Fruit fly (Drosophila melanogaster): Measurements from ENCODE around the gene CG34027.

CG34027 gene

DNA sequence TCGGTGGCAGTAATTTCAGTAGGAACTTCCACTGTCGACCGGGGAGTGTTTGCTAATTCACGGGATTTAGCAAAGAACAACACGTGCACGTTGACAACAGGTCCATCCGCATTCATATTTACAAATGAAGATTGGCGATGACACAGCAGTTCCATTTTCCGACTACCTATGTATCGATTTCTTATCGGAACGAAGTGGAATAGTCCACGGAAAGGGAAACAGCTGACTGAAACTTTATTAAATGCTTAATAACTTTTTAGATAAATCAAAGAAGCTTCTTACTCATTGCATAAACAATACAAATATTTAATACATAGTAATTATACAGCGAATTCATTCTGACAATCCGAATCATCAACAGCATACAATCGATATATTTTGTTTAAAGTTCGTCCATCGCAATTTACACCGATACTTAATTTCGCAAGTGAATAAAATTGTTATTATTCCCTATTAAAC, 18.4 kb upstream of the CG34027 start, which contains the start of the genes Mocs2A, Mocs2B and Clbn (continued):
- TF ChIP-seq CG34224 (GFP tag; IDR thresholded peaks at IDR 0.05; ENCODE audit: partially characterized antibody) (peak; percentile 77), dysf (GFP tag; IDR thresholded peaks at IDR 0.05) (no peak), CG2120 (GFP tag; optimal IDR thresholded peaks at IDR 0.05) (peak; percentile 11), hb (GFP tag; IDR thresholded peaks at IDR 0.05; ENCODE audit: partially characterized antibody) (peak; percentile 59; the same call in 1 of the 3 replicates), inv (GFP tag; IDR thresholded peaks at IDR 0.05; ENCODE audit: partially characterized antibody) (peak; percentile 73), CG2129 (GFP tag; IDR thresholded peaks at IDR 0.05; ENCODE audit: partially characterized antibody) (peak; percentile 75), nmo (GFP tag; optimal IDR thresholded peaks at IDR 0.05) (peak; percentile 14), scrt (GFP tag; optimal IDR thresholded peaks at IDR 0.05) (peak; percentile 81), CG6175 (GFP tag; IDR thresholded peaks at IDR 0.05) (no peak), HmgD (GFP tag; optimal IDR thresholded peaks at IDR 0.05) (no peak), vnd (GFP tag; IDR thresholded peaks at IDR 0.05; ENCODE audit: partially characterized antibody) (peak; percentile 79), HLH4C (GFP tag; IDR thresholded peaks at IDR 0.05; ENCODE audit: partially characterized antibody) (peak; percentile 77), Opbp (GFP tag; IDR thresholded peaks at IDR 0.05; ENCODE audit: partially characterized antibody) (peak; percentile 39; the same call in 2 of the 3 replicates), crp (GFP tag; optimal IDR thresholded peaks at IDR 0.05) (peak in 1 of 2 experiments; percentile 77), CG12659 (GFP tag; optimal IDR thresholded peaks at IDR 0.05) (peak; percentile 30), Scr (GFP tag; IDR thresholded peaks at IDR 0.05; ENCODE audit: partially characterized antibody) (peak; percentile 89), CG16813 (GFP tag; IDR thresholded peaks at IDR 0.05; ENCODE audit: partially characterized antibody) (peak; percentile 82), toy (GFP tag; IDR thresholded peaks at IDR 0.05) (no peak), CG14965 (GFP tag; optimal IDR thresholded peaks at IDR 0.05; ENCODE audit: borderline replicate concordance) (no peak), CG8290 (GFP tag; optimal IDR thresholded peaks at IDR 0.05) (no peak), CG8290 (tag; optimal IDR thresholded peaks at IDR 0.05) (no peak), ken (GFP tag; IDR thresholded peaks at IDR 0.05) (no peak), Jarid2 (GFP tag; optimal IDR thresholded peaks at IDR 0.05) (peak; percentile 47), HLH3B (GFP tag; IDR thresholded peaks at IDR 0.05) (no peak), CG31224 (GFP tag; IDR thresholded peaks at IDR 0.05) (no peak), CG6791 (GFP tag; IDR thresholded peaks at IDR 0.05; ENCODE audit: partially characterized antibody) (peak; percentile 66), chinmo (GFP tag; IDR thresholded peaks at IDR 0.05; ENCODE audit: partially characterized antibody) (peak; percentile 75; the same call in 1 of the 4 replicates), Hey (tag; optimal IDR thresholded peaks at IDR 0.05) (no peak), H2.0 (GFP tag; IDR thresholded peaks at IDR 0.05) (no peak), Hmr (GFP tag; optimal IDR thresholded peaks at IDR 0.05) (no peak), CG5180 (GFP tag; optimal IDR thresholded peaks at IDR 0.05) (no peak), kah (GFP tag; optimal IDR thresholded peaks at IDR 0.05) (peak; percentile 60), da (GFP tag; optimal IDR thresholded peaks at IDR 0.05) (no peak), pum (GFP tag; optimal IDR thresholded peaks at IDR 0.05) (no peak), D (optimal IDR thresholded peaks at IDR 0.05) (no peak), D (GFP tag; optimal IDR thresholded peaks at IDR 0.05) (no peak), YL-1 (GFP tag; optimal IDR thresholded peaks at IDR 0.05) (peak; percentile 49), dm (GFP tag; optimal IDR thresholded peaks at IDR 0.05) (peak; percentile 62), CG4820 (GFP tag; optimal IDR thresholded peaks at IDR 0.05) (no peak), tgo (GFP tag; IDR thresholded peaks at IDR 0.05) (no peak), row (GFP tag; IDR thresholded peaks at IDR 0.05) (peak; percentile 64), CG9876 (GFP tag; optimal IDR thresholded peaks at IDR 0.05) (no peak), so (GFP tag; IDR thresholded peaks at IDR 0.05) (no peak), CG10959 (GFP tag; IDR thresholded peaks at IDR 0.05) (no peak), tio (GFP tag; optimal IDR thresholded peaks at IDR 0.05) (no peak), Bgb (GFP tag; IDR thresholded peaks at IDR 0.05; ENCODE audit: partially characterized antibody) (peak; percentile 69), CG10267 (tag; optimal IDR thresholded peaks at IDR 0.05) (peak; percentile 18), Dek (tag; optimal IDR thresholded peaks at IDR 0.05) (no peak), chn (GFP tag; optimal IDR thresholded peaks at IDR 0.05) (no peak), jumu (GFP tag; optimal IDR thresholded peaks at IDR 0.05) (no peak)

Data from whole organism, embryonic.